Worm (Caenorhabditis elegans) whole organism, late embryonic: ENCODE data around the gene R07B7.6.

ENCODE experiments used
- K02D7.2 ChIP-seq: sonication (generic microtip); optimal IDR thresholded peaks from 2 replicates; lab custom pipeline; 2017; ENCODE audit warnings: mild to moderate bottlenecking, missing genetic modification characterization, missing compliant biosample characterization
- K09A11.1 ChIP-seq: sonication (generic microtip); optimal IDR thresholded peaks from 2 replicates; lab custom pipeline; 2017; ENCODE audit warnings: antibody characterized with exemption, mild to moderate bottlenecking, missing genetic modification characterization, missing compliant biosample characterization; ENCODE audit not compliant: insufficient read depth
- Y22D7AL.16 ChIP-seq: sonication (generic microtip); optimal IDR thresholded peaks from 2 replicates; lab custom pipeline; 2016; ENCODE audit warnings: missing genetic modification characterization, missing compliant biosample characterization
- ceh-18 ChIP-seq: sonication (generic microtip); optimal IDR thresholded peaks from 2 replicates; lab custom pipeline; 2016; ENCODE audit warnings: missing genetic modification characterization, missing compliant biosample characterization
- ceh-2 ChIP-seq: sonication (generic microtip); optimal IDR thresholded peaks from 2 replicates; lab custom pipeline; 2016; ENCODE audit warnings: missing genotype, missing genetic modification characterization, missing compliant biosample characterization
- ceh-24 ChIP-seq: sonication (generic microtip); optimal IDR thresholded peaks from 2 replicates; lab custom pipeline; 2016; ENCODE audit warnings: mild to moderate bottlenecking, missing genetic modification characterization, missing compliant biosample characterization
- ceh-30 ChIP-seq: fragments of 150-350 bp; optimal IDR thresholded peaks from 2 replicates; lab custom pipeline; 2014; ENCODE audit warnings: missing biosample characterization, missing genetic modification characterization
- ceh-45 ChIP-seq: fragments of 200-800 bp; sonication (Bioruptor generic); IDR thresholded peaks from 2 replicates; pipeline ENCODE4 v1.3.6; 2022; ENCODE audit warnings: missing genetic modification reagents, missing genetic modification characterization, missing compliant biosample characterization
- ceh-9 ChIP-seq: sonication (generic microtip); optimal IDR thresholded peaks from 2 replicates; lab custom pipeline; 2016; ENCODE audit warnings: mild to moderate bottlenecking, missing genetic modification characterization, inconsistent platforms, missing compliant biosample characterization
- dve-1 ChIP-seq: sonication (generic microtip); optimal IDR thresholded peaks from 2 replicates; lab custom pipeline; 2017; ENCODE audit warnings: antibody characterized with exemption, mild to moderate bottlenecking, missing genetic modification characterization, missing compliant biosample characterization
- eyg-1 ChIP-seq: sonication (generic microtip); optimal IDR thresholded peaks from 2 replicates; lab custom pipeline; 2016; ENCODE audit warnings: missing genotype, missing genetic modification characterization, missing compliant biosample characterization
- fkh-6 ChIP-seq: sonication (generic microtip); optimal IDR thresholded peaks from 2 replicates; lab custom pipeline; 2016; ENCODE audit warnings: missing genetic modification characterization, missing compliant biosample characterization
- hlh-30 ChIP-seq: sonication (generic microtip); optimal IDR thresholded peaks from 2 replicates; lab custom pipeline; 2017; ENCODE audit warnings: antibody characterized with exemption, missing genetic modification characterization, missing compliant biosample characterization; ENCODE audit not compliant: insufficient read depth
- hlh-6 ChIP-seq: sonication (generic microtip); optimal IDR thresholded peaks from 2 replicates; lab custom pipeline; 2016; ENCODE audit warnings: missing genotype, missing genetic modification characterization, missing compliant biosample characterization
- lim-6 ChIP-seq: sonication (generic microtip); optimal IDR thresholded peaks from 2 replicates; lab custom pipeline; 2016; ENCODE audit warnings: missing genetic modification characterization, missing compliant biosample characterization
- nhr-232 ChIP-seq: sonication (generic microtip); optimal IDR thresholded peaks from 2 replicates; lab custom pipeline; 2016; ENCODE audit warnings: missing genetic modification characterization, missing compliant biosample characterization
- pag-3 ChIP-seq: sonication (generic microtip); optimal IDR thresholded peaks from 2 replicates; lab custom pipeline; 2016; ENCODE audit warnings: missing compliant biosample characterization, missing genetic modification characterization, borderline replicate concordance
- pax-1 ChIP-seq: fragments of 150-350 bp; optimal IDR thresholded peaks from 2 replicates; lab custom pipeline; 2014; ENCODE audit warnings: missing biosample characterization, missing genetic modification characterization
- pha-2 ChIP-seq: sonication (generic microtip); optimal IDR thresholded peaks from 2 replicates; lab custom pipeline; 2017; ENCODE audit warnings: mild to moderate bottlenecking, missing genetic modification characterization, missing compliant biosample characterization
- pros-1 ChIP-seq: fragments of 150-350 bp; optimal IDR thresholded peaks from 2 replicates; lab custom pipeline; 2014; ENCODE audit warnings: missing biosample characterization, missing genetic modification reagents, missing genetic modification characterization
- rnt-1 ChIP-seq: sonication (generic microtip); optimal IDR thresholded peaks from 2 replicates; lab custom pipeline; 2016; ENCODE audit warnings: missing genetic modification characterization, missing compliant biosample characterization
- syd-9 ChIP-seq: sonication (generic microtip); optimal IDR thresholded peaks from 2 replicates; lab custom pipeline; 2016; ENCODE audit warnings: mild to moderate bottlenecking, missing genetic modification characterization, moderate library complexity, missing compliant biosample characterization
- tbx-2 ChIP-seq: sonication (generic microtip); optimal IDR thresholded peaks from 2 replicates; lab custom pipeline; 2016; ENCODE audit warnings: missing genetic modification characterization, missing compliant biosample characterization
- tbx-7 ChIP-seq: sonication (generic microtip); optimal IDR thresholded peaks from 2 replicates; lab custom pipeline; 2016; ENCODE audit warnings: missing genotype, missing genetic modification characterization, missing compliant biosample characterization
- unc-3 ChIP-seq, 2 experiments: fragments of 200-800 bp in 1 of 2; sonication (Bioruptor generic) in 1 of 2; sonication (generic microtip) in 1 of 2; conservative IDR thresholded peaks in 1 of 2; optimal IDR thresholded peaks in 1 of 2; 2 replicates each; pipeline versions ENCODE4 v1.3.6 to Lab custom; 2016 to 2022; ENCODE audit warnings: missing compliant biosample characterization in 2 of 2, missing genetic modification characterization in 2 of 2, missing genetic modification reagents in 1 of 2
- unc-86 ChIP-seq: sonication (generic microtip); optimal IDR thresholded peaks from 2 replicates; lab custom pipeline; 2016; ENCODE audit warnings: missing genetic modification characterization, missing compliant biosample characterization
- ztf-16 ChIP-seq: sonication (generic microtip); optimal IDR thresholded peaks from 2 replicates; lab custom pipeline; 2017; ENCODE audit warnings: missing genetic modification characterization, missing compliant biosample characterization

The R07B7.6 gene

DNA sequence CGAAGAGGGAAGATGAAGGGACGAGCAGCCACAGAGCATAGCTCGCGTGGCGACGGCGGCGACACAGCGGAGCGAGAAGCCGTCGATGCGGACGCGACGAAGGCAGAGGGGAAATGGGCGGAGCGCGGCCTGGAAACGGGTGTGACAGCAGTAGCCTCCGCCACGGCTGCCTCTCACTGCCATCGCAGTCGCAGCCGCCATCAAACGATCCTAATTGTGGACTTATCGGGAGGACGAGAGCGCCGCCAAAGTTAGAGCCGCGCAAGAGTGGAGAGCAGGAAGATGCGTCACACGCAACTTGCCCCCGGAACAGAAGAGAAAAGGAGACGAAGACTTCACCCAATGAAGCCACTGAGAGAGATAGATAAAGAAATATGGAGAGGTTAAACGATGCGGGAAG lies 50.5 kb downstream of the R07B7.6 start (continued):
- TF ChIP-seq nhr-232 (tag; lab: Kevin White, UChicago) = no peak
- TF ChIP-seq ceh-30 (tag; lab: Kevin White, UChicago) = no peak
- TF ChIP-seq pros-1 (tag; lab: Kevin White, UChicago) = no peak
- TF ChIP-seq pax-1 (tag; lab: Kevin White, UChicago) = no peak
- TF ChIP-seq lim-6 (tag; lab: Kevin White, UChicago) = no peak
- TF ChIP-seq unc-86 (tag; lab: Kevin White, UChicago) = peak; percentile 11
- peak; percentile 29 for TF ChIP-seq Y22D7AL.16 (tag; lab: Kevin White, UChicago)
- TF ChIP-seq hlh-6 (tag; lab: Kevin White, UChicago) = peak; percentile 43
- no peak for TF ChIP-seq ztf-16
- TF ChIP-seq rnt-1 (tag; lab: Kevin White, UChicago) = no peak
- 0 out of 2 replicates have a peak, but pooled peaks have one; percentile 16 for TF ChIP-seq unc-3 (GFP tag; conservative IDR thresholded peaks at IDR 0.05; lab: Robert Waterston, UW)
- TF ChIP-seq unc-3 (tag; optimal IDR thresholded peaks at IDR 0.05; lab: Kevin White, UChicago) = no peak
- TF ChIP-seq syd-9 (tag; lab: Kevin White, UChicago) = no peak
- TF ChIP-seq pha-2 (tag; lab: Kevin White, UChicago) = no peak
- TF ChIP-seq K09A11.1 (tag; lab: Kevin White, UChicago) = no peak
- no peak for TF ChIP-seq fkh-6 (tag; lab: Kevin White, UChicago)
- TF ChIP-seq tbx-2 (tag; lab: Kevin White, UChicago) = peak; percentile 49
- no peak for TF ChIP-seq ceh-9 (tag; lab: Kevin White, UChicago)
- no peak for TF ChIP-seq hlh-30 (tag; lab: Kevin White, UChicago)
- TF ChIP-seq pag-3 (tag; lab: Kevin White, UChicago) = no peak
- peak; percentile 25 for TF ChIP-seq ceh-18
- TF ChIP-seq ceh-24 = no peak
- no peak for TF ChIP-seq eyg-1 (tag; lab: Kevin White, UChicago)
- no peak for TF ChIP-seq K02D7.2 (tag; lab: Kevin White, UChicago)
- no peak for TF ChIP-seq ceh-2
- TF ChIP-seq tbx-7 = peak; percentile 12
- TF ChIP-seq dve-1 = no peak
- no peak for TF ChIP-seq ceh-45 (GFP tag; lab: Robert Waterston, UW)
- TF ChIP-seq, all 69 proteins: peak for 20
